Fruit fly (Drosophila melanogaster) whole organism, embryonic: ENCODE results near the gene CG6356.

Experiments used
- CG10147 ChIP-seq: fragments of 200-800 bp; sonication (Bioruptor generic); optimal IDR thresholded peaks from 2 replicates; lab custom pipeline; 2019; ENCODE audit warnings: missing biosample characterization, mild to moderate bottlenecking, missing genetic modification characterization, moderate library complexity
- CG10321 ChIP-seq: fragments of 200-800 bp; sonication (Bioruptor generic); IDR thresholded peaks from 2 replicates; pipeline ENCODE4 v1.3.6; 2022; ENCODE audit warnings: missing biosample characterization, missing genetic modification characterization
- CG12744 ChIP-seq: fragments of 200-800 bp; sonication (Bioruptor generic); optimal IDR thresholded peaks from 2 replicates; lab custom pipeline; 2016; ENCODE audit warnings: missing biosample characterization, missing genetic modification characterization
- CG12942 ChIP-seq: fragments of 200-800 bp; sonication (Bioruptor generic); optimal IDR thresholded peaks from 3 replicates; lab custom pipeline; 2016; ENCODE audit warnings: missing biosample characterization, missing genetic modification characterization
- CG13287 ChIP-seq: fragments of 200-800 bp; sonication (Bioruptor generic); IDR thresholded peaks from 2 replicates; pipeline ENCODE4 v1.3.6; 2022; ENCODE audit warnings: missing biosample characterization, missing genetic modification characterization; ENCODE audit not compliant: partially characterized antibody
- CG13894 ChIP-seq: fragments of 200-800 bp; sonication (Bioruptor generic); optimal IDR thresholded peaks from 3 replicates; lab custom pipeline; 2018; ENCODE audit warnings: missing biosample characterization, mild to moderate bottlenecking, missing genetic modification characterization, moderate library complexity
- CG1603 ChIP-seq: fragments of 200-800 bp; sonication (Bioruptor generic); optimal IDR thresholded peaks from 2 replicates; lab custom pipeline; 2019; ENCODE audit warnings: missing biosample characterization, mild to moderate bottlenecking, missing genetic modification characterization, moderate library complexity
- CG17186 ChIP-seq: fragments of 200-800 bp; sonication (Bioruptor generic); optimal IDR thresholded peaks from 3 replicates; lab custom pipeline; 2017; ENCODE audit warnings: missing biosample characterization, missing genetic modification reagents, missing genetic modification characterization
- CG17912 ChIP-seq: fragments of 200-800 bp; sonication (Bioruptor generic); optimal IDR thresholded peaks from 2 replicates; lab custom pipeline; 2018; ENCODE audit warnings: missing biosample characterization, mild to moderate bottlenecking, missing genetic modification characterization
- CG1792 ChIP-seq: fragments of 200-800 bp; sonication (Bioruptor generic); optimal IDR thresholded peaks from 2 replicates; lab custom pipeline; 2016; ENCODE audit warnings: missing biosample characterization, missing genetic modification characterization
- CG42726 ChIP-seq: fragments of 200-800 bp; sonication (Bioruptor generic); IDR thresholded peaks from 2 replicates; pipeline ENCODE4 v1.3.6; 2022; ENCODE audit warnings: missing biosample characterization, missing genetic modification characterization; ENCODE audit not compliant: partially characterized antibody
- CG4404 ChIP-seq: fragments of 200-800 bp; sonication (Bioruptor generic); IDR thresholded peaks from 2 replicates; pipeline ENCODE4 v1.3.6; 2022; ENCODE audit warnings: missing biosample characterization, missing genetic modification characterization
- CG6854 ChIP-seq: fragments of 200-800 bp; sonication (Bioruptor generic); optimal IDR thresholded peaks from 3 replicates; lab custom pipeline; 2017; ENCODE audit warnings: missing biosample characterization, mild to moderate bottlenecking, missing genetic modification characterization
- CG7271 ChIP-seq: fragments of 200-800 bp; sonication (Bioruptor generic); optimal IDR thresholded peaks from 2 replicates; lab custom pipeline; 2018; ENCODE audit warnings: missing biosample characterization, mild to moderate bottlenecking, missing genetic modification characterization, moderate library complexity
- CG7963 ChIP-seq: fragments of 200-800 bp; sonication (Bioruptor generic); IDR thresholded peaks from 3 replicates; pipeline ENCODE4 v1.3.6; 2022; ENCODE audit warnings: missing biosample characterization, missing genetic modification characterization; ENCODE audit not compliant: partially characterized antibody
- D19B ChIP-seq: fragments of 200-800 bp; sonication (Bioruptor generic); optimal IDR thresholded peaks from 2 replicates; lab custom pipeline; 2017; ENCODE audit warnings: missing biosample characterization, mild to moderate bottlenecking, missing genetic modification characterization
- Dp ChIP-seq: fragments of 200-800 bp; sonication (Bioruptor generic); optimal IDR thresholded peaks from 2 replicates; lab custom pipeline; 2018; ENCODE audit warnings: missing biosample characterization, mild to moderate bottlenecking, missing genetic modification characterization, moderate library complexity
- E2f2 ChIP-seq: fragments of 200-800 bp; sonication (Bioruptor generic); IDR thresholded peaks from 2 replicates; pipeline ENCODE4 v1.3.6; 2022; ENCODE audit warnings: missing biosample characterization, missing genetic modification characterization
- Hand ChIP-seq: fragments of 200-800 bp; sonication (Bioruptor generic); optimal IDR thresholded peaks from 2 replicates; lab custom pipeline; 2017; ENCODE audit warnings: mild to moderate bottlenecking, missing biosample characterization, missing genetic modification reagents, missing genetic modification characterization
- HmgZ ChIP-seq: fragments of 200-800 bp; sonication (Bioruptor generic); optimal IDR thresholded peaks from 2 replicates; lab custom pipeline; 2018; ENCODE audit warnings: missing biosample characterization, mild to moderate bottlenecking, missing genetic modification characterization
- Optix ChIP-seq: fragments of 200-800 bp; sonication (Bioruptor generic); IDR thresholded peaks from 3 replicates; pipeline ENCODE4 v1.3.6; 2022; ENCODE audit warnings: missing biosample characterization, missing genetic modification characterization
- Side ChIP-seq: fragments of 200-800 bp; sonication (Bioruptor generic); optimal IDR thresholded peaks from 2 replicates; lab custom pipeline; 2016; ENCODE audit warnings: missing biosample characterization, missing genetic modification characterization
- Sry-β ChIP-seq: fragments of 200-800 bp; sonication (Bioruptor generic); optimal IDR thresholded peaks from 2 replicates; lab custom pipeline; 2018; ENCODE audit warnings: missing biosample characterization, mild to moderate bottlenecking, missing genetic modification characterization, moderate library complexity
- Tbp ChIP-seq: fragments of >200 bp; optimal IDR thresholded peaks from 2 replicates; lab custom pipeline; 2018; ENCODE audit warnings: missing biosample characterization, missing genetic modification characterization
- amos ChIP-seq: fragments of 200-800 bp; sonication (Bioruptor generic); IDR thresholded peaks from 2 replicates; pipeline ENCODE4 v1.3.6; 2022; ENCODE audit warnings: missing biosample characterization, missing genetic modification characterization; ENCODE audit not compliant: partially characterized antibody
- ato ChIP-seq: fragments of 200-800 bp; sonication (Bioruptor generic); IDR thresholded peaks from 2 replicates; pipeline ENCODE4 v1.3.6; 2022; ENCODE audit warnings: missing biosample characterization, missing genetic modification characterization; ENCODE audit not compliant: partially characterized antibody
- bowl ChIP-seq: fragments of 200-800 bp; sonication (Bioruptor generic); IDR thresholded peaks from 2 replicates; pipeline ENCODE4 v1.3.6; 2022; ENCODE audit warnings: missing biosample characterization, missing genetic modification characterization
- bsh ChIP-seq, 2 experiments: fragments of 200-800 bp; sonication (Bioruptor generic); optimal IDR thresholded peaks; 2 replicates each; lab custom pipeline; 2017 to 2018; ENCODE audit warnings: mild to moderate bottlenecking in 2 of 2, missing biosample characterization in 2 of 2, missing genetic modification characterization in 2 of 2, moderate library complexity in 1 of 2
- cas ChIP-seq: fragments of 200-800 bp; sonication (Bioruptor generic); IDR thresholded peaks from 2 replicates; pipeline ENCODE4 v1.3.6; 2022; ENCODE audit warnings: missing biosample characterization, missing genetic modification characterization
- chinmo ChIP-seq: fragments of 200-800 bp; sonication (Bioruptor generic); IDR thresholded peaks from 4 replicates; pipeline ENCODE4 v1.3.6; 2022; ENCODE audit warnings: missing biosample characterization, missing genetic modification characterization; ENCODE audit not compliant: partially characterized antibody
- chm ChIP-seq: fragments of 200-800 bp; sonication (Bioruptor generic); IDR thresholded peaks from 2 replicates; pipeline ENCODE4 v1.3.6; 2022; ENCODE audit warnings: missing biosample characterization, missing genetic modification characterization
- crol ChIP-seq: fragments of 200-800 bp; sonication (Bioruptor generic); IDR thresholded peaks from 2 replicates; pipeline ENCODE4 v1.3.6; 2022; ENCODE audit warnings: missing biosample characterization, missing genetic modification characterization
- exex ChIP-seq: fragments of 200-800 bp; sonication (Bioruptor generic); optimal IDR thresholded peaks from 4 replicates; lab custom pipeline; 2018; ENCODE audit warnings: missing biosample characterization, mild to moderate bottlenecking, missing genetic modification characterization, moderate library complexity
- hb ChIP-seq: fragments of 200-800 bp; sonication (Bioruptor generic); IDR thresholded peaks from 3 replicates; pipeline ENCODE4 v1.3.6; 2022; ENCODE audit warnings: missing biosample characterization, missing genetic modification characterization; ENCODE audit not compliant: partially characterized antibody
- jigr1 ChIP-seq: fragments of 200-800 bp; sonication (Bioruptor generic); IDR thresholded peaks from 3 replicates; pipeline ENCODE4 v1.3.6; 2022; ENCODE audit warnings: missing biosample characterization, missing genetic modification characterization
- knrl ChIP-seq: fragments of 200-800 bp; sonication (Bioruptor generic); IDR thresholded peaks from 3 replicates; pipeline ENCODE4 v1.3.6; 2022; ENCODE audit warnings: missing biosample characterization, missing genetic modification characterization; ENCODE audit not compliant: partially characterized antibody
- lov ChIP-seq, 2 experiments: fragments of 200-800 bp in 1 of 2; fragments of >200 bp in 1 of 2; sonication (Bioruptor generic) in 1 of 2; IDR thresholded peaks in 1 of 2; optimal IDR thresholded peaks in 1 of 2; 2 replicates in 1 of 2; 3 replicates in 1 of 2; pipeline versions ENCODE4 v1.3.6 to Lab custom; 2017 to 2022; ENCODE audit warnings: missing biosample characterization in 1 of 2, missing genetic modification characterization in 1 of 2
- mam ChIP-seq: fragments of 200-800 bp; sonication (Bioruptor generic); optimal IDR thresholded peaks from 3 replicates; lab custom pipeline; 2016; ENCODE audit warnings: missing biosample characterization, missing genetic modification characterization
- nerfin-2 ChIP-seq: fragments of 200-800 bp; sonication (Bioruptor generic); IDR thresholded peaks from 2 replicates; pipeline ENCODE4 v1.3.6; 2022; ENCODE audit warnings: missing biosample characterization, missing genetic modification characterization; ENCODE audit not compliant: partially characterized antibody
- peb ChIP-seq: fragments of 200-800 bp; sonication (Bioruptor generic); IDR thresholded peaks from 2 replicates; pipeline ENCODE4 v1.3.6; 2022; ENCODE audit warnings: missing biosample characterization, missing genetic modification characterization
- run ChIP-seq: fragments of 200-800 bp; sonication (Bioruptor generic); optimal IDR thresholded peaks from 3 replicates; lab custom pipeline; 2018; ENCODE audit warnings: missing biosample characterization, mild to moderate bottlenecking, missing genetic modification characterization
- sim ChIP-seq: fragments of 200-800 bp; sonication (Bioruptor generic); IDR thresholded peaks from 2 replicates; pipeline ENCODE4 v1.3.6; 2022; ENCODE audit warnings: missing biosample characterization, missing genetic modification characterization
- slbo ChIP-seq: fragments of 200-800 bp; sonication (Bioruptor generic); IDR thresholded peaks from 2 replicates; pipeline ENCODE4 v1.3.6; 2022; ENCODE audit warnings: missing biosample characterization, missing genetic modification characterization
- sna ChIP-seq: fragments of 200-800 bp; sonication (Bioruptor generic); IDR thresholded peaks from 2 replicates; pipeline ENCODE4 v1.3.6; 2022; ENCODE audit warnings: missing biosample characterization, missing genetic modification characterization; ENCODE audit not compliant: partially characterized antibody
- stwl ChIP-seq: fragments of 200-800 bp; sonication (Bioruptor generic); optimal IDR thresholded peaks from 3 replicates; lab custom pipeline; 2018; ENCODE audit warnings: missing biosample characterization, mild to moderate bottlenecking, missing genetic modification characterization, moderate library complexity
- unc-4 ChIP-seq: fragments of 200-800 bp; sonication (Bioruptor generic); IDR thresholded peaks from 2 replicates; pipeline ENCODE4 v1.3.6; 2022; ENCODE audit warnings: missing biosample characterization, missing genetic modification characterization; ENCODE audit not compliant: partially characterized antibody
- vnd ChIP-seq: fragments of 200-800 bp; sonication (Bioruptor generic); IDR thresholded peaks from 3 replicates; pipeline ENCODE4 v1.3.6; 2022; ENCODE audit warnings: missing biosample characterization, missing genetic modification characterization; ENCODE audit not compliant: partially characterized antibody
- wdn ChIP-seq: fragments of 200-800 bp; sonication (Bioruptor generic); IDR thresholded peaks from 2 replicates; pipeline ENCODE4 v1.3.6; 2022; ENCODE audit warnings: missing biosample characterization, missing genetic modification characterization
- z ChIP-seq: fragments of 200-800 bp; sonication (Bioruptor generic); IDR thresholded peaks from 3 replicates; pipeline ENCODE4 v1.3.6; 2022; ENCODE audit warnings: missing biosample characterization, missing genetic modification characterization

The CG6356 gene

dm6 chr3R:24279291-24279690 lies 4.5 kb upstream of the CG6356 start, which contains the start of gene shps (continued):
- no peak for TF ChIP-seq wdn (GFP tag; lab: Robert Waterston, UW)
- TF ChIP-seq slbo: no peak
- TF ChIP-seq jigr1 (GFP tag; lab: Robert Waterston, UW): no peak
- TF ChIP-seq CG13894 (tag; lab: Kevin White, UChicago): no peak
- no peak for TF ChIP-seq CG17186 (GFP tag; lab: Kevin White, UChicago)
- peak; percentile 72; the same call in 2 of the 3 replicates for TF ChIP-seq knrl
- TF ChIP-seq crol (GFP tag; lab: Robert Waterston, UW): no peak
- no peak for TF ChIP-seq run (tag; lab: Kevin White, UChicago)
- TF ChIP-seq Side (GFP tag; lab: Kevin White, UChicago): no peak
- TF ChIP-seq D19B (GFP tag; lab: Kevin White, UChicago): peak; percentile 91
- peak; percentile 92 for TF ChIP-seq CG7963 (GFP tag; lab: Robert Waterston, UW)
- peak; percentile 36 for TF ChIP-seq HmgZ
- TF ChIP-seq CG13287 (GFP tag; lab: Robert Waterston, UW): peak; percentile 73
- no peak for TF ChIP-seq bowl
- no peak for TF ChIP-seq CG10147 (GFP tag; lab: Kevin White, UChicago)
- TF ChIP-seq CG4404 (GFP tag; lab: Robert Waterston, UW): no peak
- peak; percentile 38 for TF ChIP-seq CG6854 (GFP tag; lab: Kevin White, UChicago)
- no peak for TF ChIP-seq CG1792
- 0 out of 3 replicates have a peak, but pooled peaks have one; percentile 28 for TF ChIP-seq Optix (GFP tag; lab: Robert Waterston, UW)
- peak; percentile 50; the same call in 1 of the 2 replicates for TF ChIP-seq unc-4 (GFP tag; lab: Robert Waterston, UW)
- TF ChIP-seq amos: peak; percentile 75
- peak; percentile 96 for TF ChIP-seq nerfin-2
- TF ChIP-seq Hand: no peak
- TF ChIP-seq CG12744 (GFP tag; lab: Kevin White, UChicago): no peak
- no peak for TF ChIP-seq cas (GFP tag; lab: Robert Waterston, UW)
- TF ChIP-seq Sry-β (GFP tag; lab: Kevin White, UChicago): no peak
- TF ChIP-seq hb: peak; percentile 92
- peak; percentile 3 for TF ChIP-seq CG1603 (tag; lab: Kevin White, UChicago)
- no peak for TF ChIP-seq CG10321 (GFP tag; lab: Robert Waterston, UW)
- peak; percentile 82 for TF ChIP-seq vnd (GFP tag; lab: Robert Waterston, UW)
- TF ChIP-seq CG17912 (GFP tag; lab: Kevin White, UChicago): no peak
- TF ChIP-seq bsh (GFP tag; optimal IDR thresholded peaks at IDR 0.05; lab: Kevin White, UChicago): no peak
- TF ChIP-seq Tbp: peak; percentile 91
- TF ChIP-seq chinmo (GFP tag; lab: Robert Waterston, UW): 0 out of 4 replicates have a peak, but pooled peaks have one; percentile 40
- no peak for TF ChIP-seq CG12942
- TF ChIP-seq Dp (GFP tag; lab: Kevin White, UChicago): peak; percentile 98
- peak; percentile 4 for TF ChIP-seq stwl
- TF ChIP-seq ato (GFP tag; lab: Robert Waterston, UW): peak; percentile 96
- no peak for TF ChIP-seq CG7271 (tag; lab: Kevin White, UChicago)
- TF ChIP-seq CG42726 (GFP tag; lab: Robert Waterston, UW): peak; percentile 68
- no peak for TF ChIP-seq mam (GFP tag; lab: Kevin White, UChicago)
- TF ChIP-seq lov (optimal IDR thresholded peaks at IDR 0.05; lab: Kevin White, UChicago): no peak
- TF ChIP-seq lov (GFP tag; IDR thresholded peaks at IDR 0.05; lab: Robert Waterston, UW): 0 out of 3 replicates have a peak, but pooled peaks have one; percentile 36
- 0 out of 2 replicates have a peak, but pooled peaks have one; percentile 6 for TF ChIP-seq chm (GFP tag; lab: Robert Waterston, UW)
- TF ChIP-seq sim (GFP tag; lab: Robert Waterston, UW): no peak
- no peak for TF ChIP-seq peb (GFP tag; lab: Robert Waterston, UW)
- TF ChIP-seq E2f2 (GFP tag; lab: Robert Waterston, UW): peak; percentile 99
- 0 out of 3 replicates have a peak, but pooled peaks have one; percentile 30 for TF ChIP-seq z (GFP tag; lab: Robert Waterston, UW)
- TF ChIP-seq exex: no peak
- peak; percentile 75 for TF ChIP-seq sna (GFP tag; lab: Robert Waterston, UW)
